Worm (Caenorhabditis elegans) whole organism, late embryonic: ENCODE data around the gene K10G9.2.

Experiments
- C38D4.7 ChIP-seq: fragments of 200-800 bp; sonication (Bioruptor generic); optimal IDR thresholded peaks from 2 replicates; lab custom pipeline; 2018; ENCODE audit warnings: mild to moderate bottlenecking, missing genetic modification characterization, moderate library complexity, missing compliant biosample characterization
- F13H6.1 ChIP-seq: sonication (generic microtip); optimal IDR thresholded peaks from 2 replicates; lab custom pipeline; 2016; ENCODE audit warnings: missing genetic modification characterization, missing compliant biosample characterization
- K02D7.2 ChIP-seq: sonication (generic microtip); optimal IDR thresholded peaks from 2 replicates; lab custom pipeline; 2017; ENCODE audit warnings: mild to moderate bottlenecking, missing genetic modification characterization, missing compliant biosample characterization
- K09A11.1 ChIP-seq: sonication (generic microtip); optimal IDR thresholded peaks from 2 replicates; lab custom pipeline; 2017; ENCODE audit warnings: antibody characterized with exemption, mild to moderate bottlenecking, missing genetic modification characterization, missing compliant biosample characterization; ENCODE audit not compliant: insufficient read depth
- ahr-1 ChIP-seq: sonication (generic microtip); optimal IDR thresholded peaks from 2 replicates; lab custom pipeline; 2016; ENCODE audit warnings: missing genetic modification characterization, missing compliant biosample characterization
- ama-1 ChIP-seq: fragments of 150-350 bp; optimal IDR thresholded peaks from 2 replicates; lab custom pipeline; 2014
- ceh-14 ChIP-seq: sonication (generic microtip); optimal IDR thresholded peaks from 2 replicates; lab custom pipeline; 2016; ENCODE audit warnings: missing genotype, missing genetic modification characterization, missing compliant biosample characterization
- ceh-18 ChIP-seq: sonication (generic microtip); optimal IDR thresholded peaks from 2 replicates; lab custom pipeline; 2016; ENCODE audit warnings: missing genetic modification characterization, missing compliant biosample characterization
- ceh-19 ChIP-seq: fragments of 200-800 bp; sonication (Bioruptor generic); optimal IDR thresholded peaks from 2 replicates; lab custom pipeline; 2018; ENCODE audit warnings: mild to moderate bottlenecking, missing genetic modification characterization, missing compliant biosample characterization
- ceh-31 ChIP-seq: sonication (generic microtip); optimal IDR thresholded peaks from 2 replicates; lab custom pipeline; 2016; ENCODE audit warnings: missing genetic modification characterization, missing compliant biosample characterization
- ceh-34 ChIP-seq: sonication (generic microtip); optimal IDR thresholded peaks from 2 replicates; lab custom pipeline; 2016; ENCODE audit warnings: mild to moderate bottlenecking, missing genetic modification characterization, missing compliant biosample characterization
- ceh-6 ChIP-seq: fragments of 200-800 bp; sonication (Bioruptor generic); optimal IDR thresholded peaks from 2 replicates; lab custom pipeline; 2018; ENCODE audit warnings: mild to moderate bottlenecking, missing genetic modification characterization, missing compliant biosample characterization
- ceh-9 ChIP-seq: sonication (generic microtip); optimal IDR thresholded peaks from 2 replicates; lab custom pipeline; 2016; ENCODE audit warnings: mild to moderate bottlenecking, missing genetic modification characterization, inconsistent platforms, missing compliant biosample characterization
- dmd-4 ChIP-seq: sonication (generic microtip); optimal IDR thresholded peaks from 2 replicates; lab custom pipeline; 2016; ENCODE audit warnings: borderline replicate concordance, missing genetic modification characterization, missing compliant biosample characterization
- dve-1 ChIP-seq: sonication (generic microtip); optimal IDR thresholded peaks from 2 replicates; lab custom pipeline; 2017; ENCODE audit warnings: antibody characterized with exemption, mild to moderate bottlenecking, missing genetic modification characterization, missing compliant biosample characterization
- elt-2 ChIP-seq: sonication (generic microtip); optimal IDR thresholded peaks from 2 replicates; lab custom pipeline; 2016; ENCODE audit warnings: missing genetic modification reagents, missing genetic modification characterization, missing compliant biosample characterization
- elt-4 ChIP-seq: sonication (generic microtip); optimal IDR thresholded peaks from 2 replicates; lab custom pipeline; 2016; ENCODE audit warnings: missing genetic modification characterization, missing compliant biosample characterization
- eyg-1 ChIP-seq: sonication (generic microtip); optimal IDR thresholded peaks from 2 replicates; lab custom pipeline; 2016; ENCODE audit warnings: missing genotype, missing genetic modification characterization, missing compliant biosample characterization
- fax-1 ChIP-seq: sonication (generic microtip); optimal IDR thresholded peaks from 2 replicates; lab custom pipeline; 2016; ENCODE audit warnings: missing genotype, missing genetic modification characterization, missing compliant biosample characterization
- fkh-10 ChIP-seq: fragments of 150-350 bp; optimal IDR thresholded peaks from 2 replicates; lab custom pipeline; 2014; ENCODE audit warnings: missing biosample characterization, missing genetic modification reagents, missing genetic modification characterization
- fkh-6 ChIP-seq: sonication (generic microtip); optimal IDR thresholded peaks from 2 replicates; lab custom pipeline; 2016; ENCODE audit warnings: missing genetic modification characterization, missing compliant biosample characterization
- gmeb-2 ChIP-seq: sonication (generic microtip); optimal IDR thresholded peaks from 2 replicates; lab custom pipeline; 2016; ENCODE audit warnings: missing genetic modification characterization, inconsistent platforms, missing compliant biosample characterization
- hlh-13 ChIP-seq: fragments of 200-800 bp; sonication (Bioruptor generic); optimal IDR thresholded peaks from 2 replicates; lab custom pipeline; 2018; ENCODE audit warnings: mild to moderate bottlenecking, missing genetic modification characterization, missing compliant biosample characterization
- hlh-15 ChIP-seq: sonication (generic microtip); optimal IDR thresholded peaks from 2 replicates; lab custom pipeline; 2016; ENCODE audit warnings: missing genetic modification characterization, missing compliant biosample characterization
- hlh-30 ChIP-seq: sonication (generic microtip); optimal IDR thresholded peaks from 2 replicates; lab custom pipeline; 2017; ENCODE audit warnings: antibody characterized with exemption, missing genetic modification characterization, missing compliant biosample characterization; ENCODE audit not compliant: insufficient read depth
- hlh-6 ChIP-seq: sonication (generic microtip); optimal IDR thresholded peaks from 2 replicates; lab custom pipeline; 2016; ENCODE audit warnings: missing genotype, missing genetic modification characterization, missing compliant biosample characterization
- hlh-8 ChIP-seq: sonication (generic microtip); optimal IDR thresholded peaks from 2 replicates; lab custom pipeline; 2016; ENCODE audit warnings: missing genotype, missing genetic modification characterization, missing compliant biosample characterization
- lin-11 ChIP-seq: fragments of 200-800 bp; sonication (Bioruptor generic); optimal IDR thresholded peaks from 2 replicates; lab custom pipeline; 2018; ENCODE audit warnings: mild to moderate bottlenecking, missing genetic modification characterization, missing compliant biosample characterization
- madf-2 ChIP-seq: sonication (generic microtip); optimal IDR thresholded peaks from 2 replicates; lab custom pipeline; 2017; ENCODE audit warnings: missing genetic modification characterization, missing compliant biosample characterization
- nfya-1 ChIP-seq: sonication (generic microtip); optimal IDR thresholded peaks from 2 replicates; lab custom pipeline; 2017; ENCODE audit warnings: missing genetic modification characterization, mild to moderate bottlenecking, missing compliant biosample characterization, antibody characterized with exemption, moderate library complexity
- nhr-11 ChIP-seq: fragments of 150-350 bp; optimal IDR thresholded peaks from 2 replicates; lab custom pipeline; 2014; ENCODE audit warnings: missing biosample characterization, missing genetic modification characterization
- nhr-232 ChIP-seq: sonication (generic microtip); optimal IDR thresholded peaks from 2 replicates; lab custom pipeline; 2016; ENCODE audit warnings: missing genetic modification characterization, missing compliant biosample characterization
- odd-2 ChIP-seq: sonication (generic microtip); optimal IDR thresholded peaks from 2 replicates; lab custom pipeline; 2017; ENCODE audit warnings: antibody characterized with exemption, mild to moderate bottlenecking, missing genetic modification characterization, missing compliant biosample characterization
- pag-3 ChIP-seq: sonication (generic microtip); optimal IDR thresholded peaks from 2 replicates; lab custom pipeline; 2016; ENCODE audit warnings: missing compliant biosample characterization, missing genetic modification characterization, borderline replicate concordance
- pax-1 ChIP-seq: fragments of 150-350 bp; optimal IDR thresholded peaks from 2 replicates; lab custom pipeline; 2014; ENCODE audit warnings: missing biosample characterization, missing genetic modification characterization
- pha-2 ChIP-seq: sonication (generic microtip); optimal IDR thresholded peaks from 2 replicates; lab custom pipeline; 2017; ENCODE audit warnings: mild to moderate bottlenecking, missing genetic modification characterization, missing compliant biosample characterization
- pha-4 ChIP-seq: fragments of 150-350 bp; optimal IDR thresholded peaks from 2 replicates; lab custom pipeline; 2018; ENCODE audit warnings: missing biosample characterization, missing genetic modification reagents, missing genetic modification characterization
- pqm-1 ChIP-seq: sonication (generic microtip); optimal IDR thresholded peaks from 2 replicates; lab custom pipeline; 2016; ENCODE audit warnings: missing genetic modification characterization, missing compliant biosample characterization
- pros-1 ChIP-seq: fragments of 150-350 bp; optimal IDR thresholded peaks from 2 replicates; lab custom pipeline; 2014; ENCODE audit warnings: missing biosample characterization, missing genetic modification reagents, missing genetic modification characterization
- ref-2 ChIP-seq: sonication (generic microtip); optimal IDR thresholded peaks from 2 replicates; lab custom pipeline; 2016; ENCODE audit warnings: missing genetic modification characterization, missing compliant biosample characterization
- rnt-1 ChIP-seq: sonication (generic microtip); optimal IDR thresholded peaks from 2 replicates; lab custom pipeline; 2016; ENCODE audit warnings: missing genetic modification characterization, missing compliant biosample characterization
- sdc-2 ChIP-seq: sonication (generic microtip); optimal IDR thresholded peaks from 2 replicates; lab custom pipeline; 2016; ENCODE audit warnings: missing genotype, missing genetic modification characterization, missing compliant biosample characterization
- sox-2 ChIP-seq: fragments of 200-800 bp; sonication (Bioruptor generic); IDR thresholded peaks from 2 replicates; pipeline ENCODE4 v1.3.6; 2022; ENCODE audit warnings: missing genetic modification reagents, missing genetic modification characterization, missing compliant biosample characterization
- syd-9 ChIP-seq: sonication (generic microtip); optimal IDR thresholded peaks from 2 replicates; lab custom pipeline; 2016; ENCODE audit warnings: mild to moderate bottlenecking, missing genetic modification characterization, moderate library complexity, missing compliant biosample characterization
- tbx-2 ChIP-seq: sonication (generic microtip); optimal IDR thresholded peaks from 2 replicates; lab custom pipeline; 2016; ENCODE audit warnings: missing genetic modification characterization, missing compliant biosample characterization
- tbx-7 ChIP-seq: sonication (generic microtip); optimal IDR thresholded peaks from 2 replicates; lab custom pipeline; 2016; ENCODE audit warnings: missing genotype, missing genetic modification characterization, missing compliant biosample characterization
- unc-3 ChIP-seq, 2 experiments: fragments of 200-800 bp in 1 of 2; sonication (Bioruptor generic) in 1 of 2; sonication (generic microtip) in 1 of 2; conservative IDR thresholded peaks in 1 of 2; optimal IDR thresholded peaks in 1 of 2; 2 replicates each; pipeline versions ENCODE4 v1.3.6 to Lab custom; 2016 to 2022; ENCODE audit warnings: missing compliant biosample characterization in 2 of 2, missing genetic modification characterization in 2 of 2, missing genetic modification reagents in 1 of 2
- unc-55 ChIP-seq: sonication (generic microtip); optimal IDR thresholded peaks from 2 replicates; lab custom pipeline; 2017; ENCODE audit warnings: missing biosample characterization, missing genetic modification reagents, missing genetic modification characterization
- zip-5 ChIP-seq: sonication (generic microtip); optimal IDR thresholded peaks from 2 replicates; lab custom pipeline; 2016; ENCODE audit warnings: missing genetic modification characterization, missing compliant biosample characterization
- ztf-16 ChIP-seq: sonication (generic microtip); optimal IDR thresholded peaks from 2 replicates; lab custom pipeline; 2017; ENCODE audit warnings: missing genetic modification characterization, missing compliant biosample characterization

The K10G9.2 gene

DNA sequence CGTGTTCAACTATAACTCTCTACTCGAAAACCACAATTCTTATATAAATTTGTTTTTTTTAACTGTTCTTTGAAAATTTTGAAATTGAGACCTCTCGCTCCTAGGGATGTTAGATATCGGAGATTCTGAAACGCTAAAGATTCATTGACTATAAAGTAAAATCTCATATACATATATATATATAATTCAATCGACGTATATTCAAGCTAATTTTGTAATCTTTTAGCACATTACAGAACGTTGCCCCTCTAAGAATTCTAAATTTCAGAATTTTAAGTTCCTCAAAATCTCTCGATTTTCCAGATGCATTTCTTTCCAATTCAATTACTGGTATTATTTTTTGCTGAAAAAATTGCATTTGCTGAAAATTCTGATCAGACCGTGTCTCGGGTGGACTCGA, 6.9 kb upstream of the K10G9.2 start, which contains the start of gene pad-2:
Gene pad-2 (plus strand): TSS at position 301 of the 400 bp plus-strand sequence.
- no peak for TF ChIP-seq unc-3 (GFP tag; conservative IDR thresholded peaks at IDR 0.05; lab: Robert Waterston, UW)
- TF ChIP-seq unc-3 (tag; optimal IDR thresholded peaks at IDR 0.05; lab: Kevin White, UChicago): no peak
- TF ChIP-seq odd-2 (tag; lab: Kevin White, UChicago): no peak
- no peak for TF ChIP-seq ceh-34 (tag; lab: Kevin White, UChicago)
- TF ChIP-seq zip-5 (tag; lab: Kevin White, UChicago): no peak
- TF ChIP-seq pha-2: no peak
- TF ChIP-seq ref-2 (tag; lab: Kevin White, UChicago): no peak
- TF ChIP-seq K09A11.1 (tag; lab: Kevin White, UChicago): no peak

- TF ChIP-seq sox-2 (GFP tag; lab: Robert Waterston, UW): no peak
- no peak for TF ChIP-seq ceh-18 (tag; lab: Kevin White, UChicago)
- TF ChIP-seq fkh-10 (GFP tag; lab: Kevin White, UChicago): peak; percentile 71
- TF ChIP-seq ref-2 (tag; lab: Kevin White, UChicago): peak; percentile 14
- no peak for TF ChIP-seq pha-4
- no peak for TF ChIP-seq K02D7.2 (tag; lab: Kevin White, UChicago)
- no peak for TF ChIP-seq sdc-2 (tag; lab: Kevin White, UChicago)
- TF ChIP-seq fkh-6: no peak
- no peak for TF ChIP-seq pqm-1
- no peak for TF ChIP-seq rnt-1 (tag; lab: Kevin White, UChicago)
- no peak for TF ChIP-seq tbx-7 (tag; lab: Kevin White, UChicago)
- TF ChIP-seq ama-1: no peak
- no peak for TF ChIP-seq odd-2 (tag; lab: Kevin White, UChicago)
- no peak for TF ChIP-seq pax-1 (tag; lab: Kevin White, UChicago)
- TF ChIP-seq tbx-2 (tag; lab: Kevin White, UChicago): peak; percentile 58
- TF ChIP-seq elt-2 (tag; lab: Kevin White, UChicago): no peak
- no peak for TF ChIP-seq madf-2 (tag; lab: Kevin White, UChicago)
- no peak for TF ChIP-seq hlh-6 (tag; lab: Kevin White, UChicago)
- TF ChIP-seq ceh-14 (tag; lab: Kevin White, UChicago): peak; percentile 78
- no peak for TF ChIP-seq syd-9
- no peak for TF ChIP-seq nhr-232 (tag; lab: Kevin White, UChicago)
- TF ChIP-seq ztf-16: no peak
- no peak for TF ChIP-seq pag-3
- no peak for TF ChIP-seq dmd-4 (tag; lab: Kevin White, UChicago)
- TF ChIP-seq ceh-6 (GFP tag; lab: Kevin White, UChicago): peak; percentile 18
- peak; percentile 76 for TF ChIP-seq ceh-31
- TF ChIP-seq C38D4.7 (GFP tag; lab: Kevin White, UChicago): no peak
- no peak for TF ChIP-seq dve-1
- TF ChIP-seq zip-5 (tag; lab: Kevin White, UChicago): no peak
- peak; percentile 27 for TF ChIP-seq hlh-30 (tag; lab: Kevin White, UChicago)
- no peak for TF ChIP-seq nhr-11 (tag; lab: Kevin White, UChicago)
- no peak for TF ChIP-seq F13H6.1 (tag; lab: Kevin White, UChicago)
- no peak for TF ChIP-seq fax-1
- no peak for TF ChIP-seq hlh-8 (tag; lab: Kevin White, UChicago)
- no peak for TF ChIP-seq ceh-34 (tag; lab: Kevin White, UChicago)
- TF ChIP-seq pha-2: no peak
- TF ChIP-seq ceh-9 (tag; lab: Kevin White, UChicago): no peak
- no peak for TF ChIP-seq pros-1 (tag; lab: Kevin White, UChicago)
- no peak for TF ChIP-seq unc-55 (GFP tag; lab: Kevin White, UChicago)
- no peak for TF ChIP-seq ahr-1 (tag; lab: Kevin White, UChicago)
- TF ChIP-seq hlh-15: no peak
- TF ChIP-seq nfya-1: peak; percentile 50
- no peak for TF ChIP-seq eyg-1 (tag; lab: Kevin White, UChicago)
- TF ChIP-seq elt-4 (tag; lab: Kevin White, UChicago): no peak
- TF ChIP-seq ceh-19 (GFP tag; lab: Kevin White, UChicago): peak; percentile 36
- no peak for TF ChIP-seq hlh-13 (GFP tag; lab: Kevin White, UChicago)
- TF ChIP-seq gmeb-2 (tag; lab: Kevin White, UChicago): no peak
- TF ChIP-seq lin-11: no peak
Observed at ce11 chrIII:10284214-10284613, 1.5 kb upstream of the K10G9.2 start.
